Worm (Caenorhabditis elegans): ENCODE measurements around the gene hsd-3.
A peak's percentile ranks its signal among the peaks of the same experiment; 100 is the strongest.

hsd-3 gene

DNA sequence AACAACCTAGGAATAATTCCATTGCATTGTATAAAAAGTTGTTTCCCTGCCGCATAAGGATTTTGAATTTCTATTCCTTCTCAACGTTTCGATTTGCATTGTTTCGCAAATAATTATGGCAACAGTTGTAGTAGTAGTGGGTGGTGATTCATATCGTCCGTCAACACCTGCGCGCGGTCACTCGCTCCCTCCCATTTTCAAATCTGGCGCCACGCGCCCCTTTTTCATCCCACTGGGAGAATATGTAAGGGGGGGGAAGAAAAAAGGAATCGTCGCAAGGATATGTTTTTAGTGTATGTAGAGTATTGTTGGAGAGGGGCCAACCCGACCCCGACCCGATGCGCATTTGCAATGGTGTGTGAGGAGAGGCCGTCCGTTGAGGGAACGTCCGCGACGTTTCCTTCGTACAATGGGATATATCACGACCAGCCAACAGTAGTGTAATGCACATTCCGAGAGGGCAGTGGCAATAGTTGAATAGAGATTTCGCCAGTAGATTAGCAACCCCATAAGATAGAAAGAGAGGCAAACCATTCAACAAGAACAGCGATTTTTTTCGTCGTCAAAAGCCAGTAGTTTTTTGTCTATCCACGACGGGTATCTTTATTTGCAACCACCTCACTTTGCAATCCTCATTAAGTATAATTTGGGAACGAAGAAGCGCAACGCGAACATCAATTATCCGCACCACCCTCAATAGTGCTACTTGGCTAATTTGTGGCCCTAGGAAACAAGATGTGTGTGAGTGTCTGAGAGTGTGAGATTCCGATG, 48.0 kb upstream of the hsd-3 start (continued):
- TF ChIP-seq hlh-8 (tag; optimal IDR thresholded peaks at IDR 0.05) (no peak), sdc-2 (tag; optimal IDR thresholded peaks at IDR 0.05) (no peak), pat-9 (tag; optimal IDR thresholded peaks at IDR 0.05) (no peak), fkh-6 (tag; optimal IDR thresholded peaks at IDR 0.05) (no peak), nhr-232 (tag; optimal IDR thresholded peaks at IDR 0.05) (no peak), ama-1 (optimal IDR thresholded peaks at IDR 0.05) (peak; percentile 3), sox-4 (tag; optimal IDR thresholded peaks at IDR 0.05) (peak; percentile 22), T23F11.4 (GFP tag; optimal IDR thresholded peaks at IDR 0.05) (no peak), ceh-2 (tag; optimal IDR thresholded peaks at IDR 0.05) (no peak), ref-2 (tag; optimal IDR thresholded peaks at IDR 0.05) (no peak), unc-86 (tag; optimal IDR thresholded peaks at IDR 0.05) (no peak), pros-1 (tag; optimal IDR thresholded peaks at IDR 0.05) (no peak), nhr-11 (tag; optimal IDR thresholded peaks at IDR 0.05) (no peak), elt-2 (tag; optimal IDR thresholded peaks at IDR 0.05) (no peak), K02D7.2 (tag; optimal IDR thresholded peaks at IDR 0.05) (peak; percentile 47), eyg-1 (tag; optimal IDR thresholded peaks at IDR 0.05) (no peak), npax-4 (tag; optimal IDR thresholded peaks at IDR 0.05) (no peak), ceh-45 (GFP tag; IDR thresholded peaks at IDR 0.05) (no peak), hlh-6 (tag; optimal IDR thresholded peaks at IDR 0.05) (no peak), mec-3 (tag; optimal IDR thresholded peaks at IDR 0.05; ENCODE audit: borderline replicate concordance) (no peak), hlh-13 (GFP tag; optimal IDR thresholded peaks at IDR 0.05) (peak; percentile 28), C08G9.2 (tag; optimal IDR thresholded peaks at IDR 0.05) (no peak), tbx-7 (tag; optimal IDR thresholded peaks at IDR 0.05) (no peak), ceh-6 (GFP tag; optimal IDR thresholded peaks at IDR 0.05) (no peak), unc-42 (tag; optimal IDR thresholded peaks at IDR 0.05) (no peak), F13H6.1 (tag; optimal IDR thresholded peaks at IDR 0.05) (no peak), unc-3 (GFP tag; conservative IDR thresholded peaks at IDR 0.05) (no peak), unc-3 (tag; optimal IDR thresholded peaks at IDR 0.05) (no peak), gmeb-2 (tag; optimal IDR thresholded peaks at IDR 0.05) (no peak), ceh-22 (tag; optimal IDR thresholded peaks at IDR 0.05) (no peak), ttx-3 (tag; optimal IDR thresholded peaks at IDR 0.05) (no peak), nfya-1 (tag; optimal IDR thresholded peaks at IDR 0.05) (no peak)

DNA sequence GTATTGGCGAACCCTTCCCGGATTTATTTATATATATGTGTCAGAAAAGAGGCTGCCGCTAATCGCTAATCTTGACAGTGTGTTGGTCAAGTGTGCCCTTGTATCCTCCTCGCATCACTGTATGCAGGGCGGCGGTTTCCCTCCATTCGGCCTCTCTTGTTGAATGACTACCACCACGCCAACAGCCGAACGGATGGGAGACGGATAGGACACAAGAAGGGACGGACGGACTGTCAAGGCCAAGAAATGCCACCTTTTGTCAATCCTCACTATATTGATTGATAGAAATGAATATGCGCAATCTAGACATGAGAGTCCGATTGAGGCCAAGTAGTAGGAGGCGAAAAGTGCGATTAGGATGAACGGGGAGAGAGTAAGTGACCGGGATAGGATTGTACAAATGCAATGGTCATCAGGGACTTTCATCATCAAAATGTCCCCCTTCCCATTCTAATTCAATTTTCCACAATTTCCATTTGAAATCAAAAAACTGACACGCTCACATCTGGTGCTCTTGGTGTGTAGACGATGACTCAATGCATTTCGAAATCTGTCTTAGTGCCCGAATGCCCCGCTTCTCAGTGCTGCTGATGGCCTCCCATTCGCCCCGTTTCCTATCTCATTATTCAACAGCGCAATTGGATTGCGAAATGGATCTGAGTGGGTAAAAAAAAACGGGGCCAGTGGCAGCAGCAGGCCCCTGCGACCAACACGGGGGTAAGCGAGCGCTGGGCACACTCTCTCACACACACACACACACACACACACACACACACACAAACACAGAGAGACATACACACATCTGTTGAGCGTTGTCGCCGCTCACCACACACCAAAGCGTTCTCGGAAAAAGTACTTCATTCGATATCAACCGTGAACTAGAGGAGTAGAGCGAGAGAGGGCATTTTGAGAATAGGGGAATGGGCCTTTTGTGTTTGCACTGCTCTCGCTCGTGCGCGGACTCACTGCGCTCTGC, 47.1 kb upstream of the hsd-3 start:
- peak; percentile 14 for TF ChIP-seq unc-55 (GFP tag; optimal IDR thresholded peaks at IDR 0.05)
- peak; percentile 74 for TF ChIP-seq ceh-34 (tag; optimal IDR thresholded peaks at IDR 0.05)
- peak; percentile 23 for TF ChIP-seq ceh-14 (tag; optimal IDR thresholded peaks at IDR 0.05)
- peak; percentile 36 for TF ChIP-seq lin-11 (tag; optimal IDR thresholded peaks at IDR 0.05)
- TF ChIP-seq fkh-6 (tag; optimal IDR thresholded peaks at IDR 0.05) = peak; percentile 1
- TF ChIP-seq nfya-1 (tag; optimal IDR thresholded peaks at IDR 0.05) = peak; percentile 49
- peak; percentile 24 for TF ChIP-seq elt-2 (tag; optimal IDR thresholded peaks at IDR 0.05)
- TF ChIP-seq pha-2 (tag; optimal IDR thresholded peaks at IDR 0.05) = peak; percentile 75
- TF ChIP-seq ztf-16 (tag; optimal IDR thresholded peaks at IDR 0.05) = peak; percentile 37
- peak; percentile 59 for TF ChIP-seq tbx-2 (tag; optimal IDR thresholded peaks at IDR 0.05)
- no peak for TF ChIP-seq odd-2 (tag; optimal IDR thresholded peaks at IDR 0.05)
- peak; percentile 18 for TF ChIP-seq ceh-31 (tag; optimal IDR thresholded peaks at IDR 0.05)
- peak; percentile 40 for TF ChIP-seq ceh-22 (tag; optimal IDR thresholded peaks at IDR 0.05)
- no peak for TF ChIP-seq ceh-24 (tag; optimal IDR thresholded peaks at IDR 0.05)
- peak; percentile 12 for TF ChIP-seq pros-1 (tag; optimal IDR thresholded peaks at IDR 0.05)
- peak; percentile 65 for TF ChIP-seq pax-1 (tag; optimal IDR thresholded peaks at IDR 0.05)
- TF ChIP-seq zip-5 (tag; optimal IDR thresholded peaks at IDR 0.05) = peak; percentile 8
- no peak for TF ChIP-seq lim-6 (tag; optimal IDR thresholded peaks at IDR 0.05)
- TF ChIP-seq nhr-232 (tag; optimal IDR thresholded peaks at IDR 0.05) = no peak
- TF ChIP-seq che-1 (tag; optimal IDR thresholded peaks at IDR 0.05) = no peak
- TF ChIP-seq unc-42 (tag; optimal IDR thresholded peaks at IDR 0.05) = peak; percentile 80
- TF ChIP-seq ceh-18 (tag; optimal IDR thresholded peaks at IDR 0.05) = peak; percentile 62

Measured in whole organism, late embryonic.